Fruit fly (Drosophila melanogaster) whole organism, wandering third instar larva: ENCODE data around the gene CG11674.

Experiments
- Abd-B ChIP-seq: fragments of >200 bp; optimal IDR thresholded peaks from 2 replicates; lab custom pipeline; 2017; ENCODE audit warnings: missing biosample characterization, missing genetic modification characterization
- CG32264 ChIP-seq: fragments of 200-800 bp; sonication (Bioruptor generic); optimal IDR thresholded peaks from 2 replicates; lab custom pipeline; 2016; ENCODE audit warnings: missing biosample characterization, missing genetic modification characterization
- CG9705 ChIP-seq: fragments of 200-800 bp; sonication (Bioruptor generic); optimal IDR thresholded peaks from 2 replicates; lab custom pipeline; 2018; ENCODE audit warnings: missing biosample characterization, mild to moderate bottlenecking, missing genetic modification characterization
- CrebA ChIP-seq: fragments of 200-800 bp; sonication (Bioruptor generic); optimal IDR thresholded peaks from 2 replicates; lab custom pipeline; 2016; ENCODE audit warnings: missing biosample characterization, mild to moderate bottlenecking, missing genetic modification characterization, borderline replicate concordance
- Dfd ChIP-seq: fragments of >200 bp; optimal IDR thresholded peaks from 2 replicates; lab custom pipeline; 2017; ENCODE audit warnings: missing biosample characterization, missing genetic modification characterization
- GATAd ChIP-seq: sonication (Bioruptor generic); optimal IDR thresholded peaks from 2 replicates; lab custom pipeline; 2016; ENCODE audit warnings: missing biosample characterization, missing genetic modification characterization
- HLH106 ChIP-seq: fragments of 200-800 bp; optimal IDR thresholded peaks from 3 replicates; lab custom pipeline; 2019; ENCODE audit warnings: missing biosample characterization, mild to moderate bottlenecking, missing genetic modification characterization, moderate library complexity
- Hnf4 ChIP-seq: fragments of 200-800 bp; sonication (Bioruptor generic); optimal IDR thresholded peaks from 2 replicates; lab custom pipeline; 2016; ENCODE audit warnings: missing biosample characterization, mild to moderate bottlenecking, missing genetic modification characterization
- Hr78 ChIP-seq: fragments of >200 bp; optimal IDR thresholded peaks from 2 replicates; lab custom pipeline; 2017; ENCODE audit warnings: missing biosample characterization, missing genetic modification characterization
- Hr83 ChIP-seq: fragments of 200-300 bp; sonication (Bioruptor generic); optimal IDR thresholded peaks from 2 replicates; lab custom pipeline; 2016; ENCODE audit warnings: missing biosample characterization, mild to moderate bottlenecking, missing genetic modification characterization, moderate library complexity; ENCODE audit not compliant: poor library complexity, severe bottlenecking
- Jra ChIP-seq: sonication (Bioruptor generic); optimal IDR thresholded peaks from 2 replicates; lab custom pipeline; 2016; ENCODE audit warnings: missing biosample characterization, missing genetic modification characterization
- Mio ChIP-seq: sonication (Bioruptor generic); optimal IDR thresholded peaks from 2 replicates; lab custom pipeline; 2016; ENCODE audit warnings: missing biosample characterization, missing genetic modification characterization
- Myc ChIP-seq: fragments of >200 bp; optimal IDR thresholded peaks from 2 replicates; lab custom pipeline; 2017
- N ChIP-seq: fragments of >200 bp; optimal IDR thresholded peaks from 2 replicates; lab custom pipeline; 2018; ENCODE audit warnings: missing biosample characterization, missing external identifiers, missing genetic modification characterization
- OdsH ChIP-seq: fragments of 200-800 bp; sonication (Bioruptor generic); optimal IDR thresholded peaks from 2 replicates; lab custom pipeline; 2016; ENCODE audit warnings: missing biosample characterization, mild to moderate bottlenecking, missing genetic modification characterization
- Rel ChIP-seq, 2 experiments: fragments of 200-800 bp; sonication (Bioruptor generic) in 1 of 2; optimal IDR thresholded peaks; 2 replicates in 1 of 2; 3 replicates in 1 of 2; lab custom pipeline; 2016 to 2019; ENCODE audit warnings: mild to moderate bottlenecking in 2 of 2, missing biosample characterization in 2 of 2, missing genetic modification characterization in 2 of 2, moderate library complexity in 1 of 2
- Sp1 ChIP-seq: fragments of 200-800 bp; sonication (Bioruptor generic); optimal IDR thresholded peaks from 3 replicates; lab custom pipeline; 2019; ENCODE audit warnings: missing biosample characterization, mild to moderate bottlenecking, missing genetic modification characterization, moderate library complexity
- Vsx2 ChIP-seq: fragments of 200-300, 225-300 bp; sonication (Bioruptor generic); optimal IDR thresholded peaks from 2 replicates; lab custom pipeline; 2018; ENCODE audit warnings: missing biosample characterization, missing genetic modification characterization; ENCODE audit not compliant: partially characterized antibody
- br ChIP-seq: fragments of 200-800 bp; sonication (Bioruptor generic); optimal IDR thresholded peaks from 2 replicates; lab custom pipeline; 2016; ENCODE audit warnings: missing biosample characterization, missing genetic modification characterization
- brk ChIP-seq: fragments of 200-800 bp; sonication (Bioruptor generic); optimal IDR thresholded peaks from 2 replicates; lab custom pipeline; 2016; ENCODE audit warnings: missing biosample characterization, mild to moderate bottlenecking, missing genetic modification characterization
- dl ChIP-seq, 2 experiments: fragments of 175-275, 200-275 bp in 1 of 2; fragments of 200-275 bp in 1 of 2; sonication (Bioruptor generic); optimal IDR thresholded peaks; lab custom pipeline; 2018; ENCODE audit warnings: mild to moderate bottlenecking in 2 of 2, missing biosample characterization in 2 of 2, missing genetic modification characterization in 2 of 2, moderate library complexity in 2 of 2; ENCODE audit not compliant: partially characterized antibody in 2 of 2, insufficient read depth in 1 of 2
- dsf ChIP-seq: sonication (Bioruptor generic); optimal IDR thresholded peaks from 2 replicates; lab custom pipeline; 2016; ENCODE audit warnings: missing biosample characterization, missing genetic modification characterization, borderline replicate concordance
- foxo ChIP-seq, 2 experiments: fragments of 200-800 bp; sonication (Bioruptor generic); optimal IDR thresholded peaks; 2 replicates in 1 of 2; 3 replicates in 1 of 2; lab custom pipeline; 2016 to 2017; ENCODE audit warnings: missing biosample characterization in 2 of 2, missing genetic modification characterization in 2 of 2
- h ChIP-seq: fragments of 200-800 bp; sonication (Bioruptor generic); optimal IDR thresholded peaks from 3 replicates; lab custom pipeline; 2016; ENCODE audit warnings: missing biosample characterization, mild to moderate bottlenecking, missing genetic modification characterization
- jim ChIP-seq: fragments of 175-275, 200-325 bp; sonication (Bioruptor generic); optimal IDR thresholded peaks from 2 replicates; lab custom pipeline; 2016; ENCODE audit warnings: missing biosample characterization, mild to moderate bottlenecking, missing genetic modification characterization
- lola ChIP-seq: fragments of >200 bp; optimal IDR thresholded peaks from 2 replicates; lab custom pipeline; 2017; ENCODE audit warnings: missing biosample characterization, missing genetic modification characterization
- psq ChIP-seq: fragments of 200-800 bp; sonication (Bioruptor generic); optimal IDR thresholded peaks from 3 replicates; lab custom pipeline; 2017; ENCODE audit warnings: missing biosample characterization, mild to moderate bottlenecking, missing genetic modification characterization, moderate library complexity
- rgr ChIP-seq: fragments of 200-800 bp; sonication (Bioruptor generic); optimal IDR thresholded peaks from 3 replicates; lab custom pipeline; 2016; ENCODE audit warnings: missing biosample characterization, mild to moderate bottlenecking, missing genetic modification characterization
- sage ChIP-seq: fragments of 200-800 bp; sonication (Bioruptor generic); optimal IDR thresholded peaks from 2 replicates; lab custom pipeline; 2016; ENCODE audit warnings: missing biosample characterization, mild to moderate bottlenecking, missing genetic modification characterization
- tai ChIP-seq: sonication (Bioruptor generic); optimal IDR thresholded peaks from 2 replicates; lab custom pipeline; 2016; ENCODE audit warnings: missing biosample characterization, missing genetic modification characterization
- usp ChIP-seq: fragments of >200 bp; optimal IDR thresholded peaks from 2 replicates; lab custom pipeline; 2017; ENCODE audit warnings: missing biosample characterization, missing genetic modification characterization
- woc ChIP-seq: sonication (Bioruptor generic); optimal IDR thresholded peaks from 2 replicates; lab custom pipeline; 2016; ENCODE audit warnings: missing biosample characterization, mild to moderate bottlenecking, missing genetic modification characterization

The CG11674 gene

dm6 chrX:14234468-14234867 lies 8.8 kb upstream of the CG11674 start:
- TF ChIP-seq CG32264 (GFP tag; lab: Kevin White, UChicago) = no peak
- TF ChIP-seq HLH106 = no peak
- TF ChIP-seq CG9705 (GFP tag; lab: Kevin White, UChicago) = no peak
- no peak for TF ChIP-seq lola
- TF ChIP-seq N (GFP tag; lab: Kevin White, UChicago) = no peak
- no peak for TF ChIP-seq GATAd (GFP tag; lab: Kevin White, UChicago)
- TF ChIP-seq CrebA = no peak
- no peak for TF ChIP-seq Dfd

DNA sequence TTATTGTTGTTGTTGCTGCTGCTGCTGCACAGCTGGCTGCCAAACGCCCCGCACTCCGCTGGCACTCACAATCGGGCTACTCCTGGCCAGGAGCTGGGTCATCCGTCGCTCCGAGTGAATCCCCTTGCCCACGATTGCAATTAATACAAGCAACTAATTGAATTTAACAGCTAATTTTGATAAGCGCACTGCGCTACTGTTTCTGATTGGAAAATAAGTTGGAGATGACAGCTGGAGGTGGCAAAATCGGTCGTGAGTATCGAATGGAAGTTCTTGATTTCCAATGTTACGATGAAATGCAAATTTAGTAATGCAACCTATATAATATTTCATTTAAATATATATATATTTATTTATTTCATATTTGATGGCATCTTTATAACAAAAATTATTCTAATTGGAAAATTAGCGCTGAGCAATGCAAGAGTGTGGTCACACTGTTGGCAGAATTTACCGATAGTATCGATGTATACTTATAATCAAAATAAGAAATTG lies 8.2 kb upstream of the CG11674 start, which contains the start of gene CG42271:
CG42271 (minus strand) TSS at position 224 of the 495 bp plus-strand sequence.
- peak; percentile 12 for TF ChIP-seq rgr
- TF ChIP-seq sage (GFP tag; lab: Kevin White, UChicago) = no peak
- no peak for TF ChIP-seq Myc (lab: Kevin White, UChicago)
- TF ChIP-seq Hr78 (GFP tag; lab: Kevin White, UChicago) = no peak
- TF ChIP-seq HLH106 = peak; percentile 58
- no peak for TF ChIP-seq Hnf4
- TF ChIP-seq foxo (GFP tag; optimal IDR thresholded peaks at IDR 0.05; lab: Kevin White, UChicago) = peak in 1 of 2 experiments; percentile 44
- peak; percentile 22 for TF ChIP-seq psq
- TF ChIP-seq CG9705 (GFP tag; lab: Kevin White, UChicago) = peak; percentile 21
- no peak for TF ChIP-seq Jra (GFP tag; lab: Kevin White, UChicago)
- TF ChIP-seq dl (GFP tag; optimal IDR thresholded peaks at IDR 0.05; lab: Kevin White, UChicago; ENCODE audit: insufficient read depth in 1 of 2, partially characterized antibody in 2 of 2) = no peak
- TF ChIP-seq Vsx2 (GFP tag; lab: Kevin White, UChicago) = no peak
- peak; percentile 33 for TF ChIP-seq Sp1 (GFP tag; lab: Kevin White, UChicago)
- no peak for TF ChIP-seq Abd-B (GFP tag; lab: Kevin White, UChicago)
- TF ChIP-seq CG32264 (GFP tag; lab: Kevin White, UChicago) = no peak
- no peak for TF ChIP-seq Mio (GFP tag; lab: Kevin White, UChicago)
- TF ChIP-seq Rel (GFP tag; optimal IDR thresholded peaks at IDR 0.05; lab: Kevin White, UChicago) = no peak
- peak; percentile 86 for TF ChIP-seq Rel (tag; optimal IDR thresholded peaks at IDR 0.05; lab: Kevin White, UChicago)
- peak; percentile 6 for TF ChIP-seq GATAd (GFP tag; lab: Kevin White, UChicago)
- no peak for TF ChIP-seq Hr83 (GFP tag; lab: Kevin White, UChicago)
- no peak for TF ChIP-seq jim (GFP tag; lab: Kevin White, UChicago)
- TF ChIP-seq, all 38 proteins: peak for 8

DNA sequence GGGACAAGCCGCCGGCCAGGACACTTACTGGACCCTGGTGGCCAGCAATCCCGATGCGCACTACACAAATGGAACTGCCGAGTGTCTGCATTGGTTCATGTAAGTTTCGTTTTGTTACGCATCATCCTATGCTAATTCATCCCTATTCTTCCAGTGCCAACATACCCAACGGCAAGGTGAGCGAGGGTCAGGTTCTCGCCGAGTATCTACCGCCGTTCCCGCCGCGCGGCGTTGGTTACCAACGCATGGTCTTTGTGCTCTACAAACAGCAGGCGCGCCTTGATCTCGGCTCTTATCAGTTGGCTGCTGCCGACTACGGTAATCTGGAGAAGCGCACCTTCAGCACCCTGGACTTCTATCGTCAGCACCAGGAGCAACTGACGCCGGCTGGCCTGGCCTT lies 1.4 kb upstream of the CG11674 start:
- no peak for TF ChIP-seq Jra (GFP tag; lab: Kevin White, UChicago)
- no peak for TF ChIP-seq usp (GFP tag; lab: Kevin White, UChicago)
- TF ChIP-seq dsf = no peak
- TF ChIP-seq brk = no peak
- TF ChIP-seq N (GFP tag; lab: Kevin White, UChicago) = no peak
- no peak for TF ChIP-seq br (GFP tag; lab: Kevin White, UChicago)
- TF ChIP-seq h (GFP tag; lab: Kevin White, UChicago) = no peak
- TF ChIP-seq sage (GFP tag; lab: Kevin White, UChicago) = no peak
- no peak for TF ChIP-seq OdsH
- no peak for TF ChIP-seq Myc (lab: Kevin White, UChicago)
- no peak for TF ChIP-seq CG32264 (GFP tag; lab: Kevin White, UChicago)
- TF ChIP-seq foxo (GFP tag; optimal IDR thresholded peaks at IDR 0.05; lab: Kevin White, UChicago) = no peak

dm6 chrX:14226093-14226492 lies 414 bp upstream of the CG11674 start, which contains the start of gene mRpL38:
Gene mRpL38, plus strand, starts transcription at chrX:14226289.
- TF ChIP-seq h (GFP tag; lab: Kevin White, UChicago) (no peak), Abd-B (GFP tag; lab: Kevin White, UChicago) (no peak), woc (no peak), tai (no peak), Jra (GFP tag; lab: Kevin White, UChicago) (no peak), Hr78 (GFP tag; lab: Kevin White, UChicago) (no peak)
